Worm (Caenorhabditis elegans) whole organism, L1 larva: ENCODE data around the gene srh-251.

Experiments used
- aly-2 ChIP-seq: fragments of 150-350 bp; optimal IDR thresholded peaks from 2 replicates; lab custom pipeline; 2014; ENCODE audit warnings: missing biosample characterization, missing genetic modification characterization
- lin-39 ChIP-seq: fragments of 150-350 bp; optimal IDR thresholded peaks from 2 replicates; lab custom pipeline; 2014; ENCODE audit warnings: missing biosample characterization, missing genetic modification reagents, missing genetic modification characterization
- mep-1 ChIP-seq: fragments of 150-350 bp; optimal IDR thresholded peaks from 2 replicates; lab custom pipeline; 2014; ENCODE audit warnings: missing biosample characterization, missing genetic modification characterization

ce11 chrV:15423601-15424000, 43.9 kb upstream of the srh-251 start, which contains the start of gene fbxa-104:
- no peak for TF ChIP-seq aly-2 (tag; lab: Kevin White, UChicago)
- TF ChIP-seq lin-39 (tag; lab: Kevin White, UChicago): no peak
- TF ChIP-seq mep-1 (tag; lab: Kevin White, UChicago): no peak
